Worm (Caenorhabditis elegans): ENCODE measurements around the gene del-2.

ce11 chrIV:9682514-9682913 lies 40.7 kb upstream of the del-2 start, which contains the start of gene ins-7:
- TF ChIP-seq cnd-1 (tag; optimal IDR thresholded peaks at IDR 0.05) (no peak), lsy-2 (tag; optimal IDR thresholded peaks at IDR 0.05) (no peak), nhr-28 (tag; optimal IDR thresholded peaks at IDR 0.05) (no peak), sptf-1 (tag; optimal IDR thresholded peaks at IDR 0.05) (no peak)
